Worm (Caenorhabditis elegans) whole organism, L3 larva: ENCODE data around the gene F17E5.2.
A peak's percentile ranks its signal among the peaks of the same experiment; 100 is the strongest.

Experiments
- ZK546.5 ChIP-seq: sonication (generic microtip); optimal IDR thresholded peaks from 2 replicates; lab custom pipeline; 2017; ENCODE audit warnings: missing biosample characterization, missing genetic modification characterization
- ama-1 ChIP-seq: fragments of 150-350 bp; optimal IDR thresholded peaks from 2 replicates; lab custom pipeline; 2018
- ceh-28 ChIP-seq: fragments of 150-350 bp; optimal IDR thresholded peaks from 2 replicates; lab custom pipeline; 2014; ENCODE audit warnings: missing biosample characterization, missing genetic modification reagents, missing genetic modification characterization
- ceh-82 ChIP-seq: fragments of 150-350 bp; optimal IDR thresholded peaks from 2 replicates; lab custom pipeline; 2014; ENCODE audit warnings: missing biosample characterization, missing genetic modification characterization
- ceh-9 ChIP-seq: sonication (generic microtip); optimal IDR thresholded peaks from 2 replicates; lab custom pipeline; 2018; ENCODE audit warnings: missing biosample characterization, missing genetic modification characterization
- daf-12 ChIP-seq: fragments of 150-350 bp; optimal IDR thresholded peaks from 2 replicates; lab custom pipeline; 2014; ENCODE audit warnings: missing biosample characterization, missing genetic modification reagents, missing genetic modification characterization
- egl-27 ChIP-seq: sonication (generic microtip); optimal IDR thresholded peaks from 4 replicates; lab custom pipeline; 2017; ENCODE audit warnings: missing biosample characterization, missing genetic modification reagents, missing genetic modification characterization
- egl-5 ChIP-seq: fragments of 150-350 bp; optimal IDR thresholded peaks from 2 replicates; lab custom pipeline; 2017; ENCODE audit warnings: missing biosample characterization, missing genetic modification reagents, missing genetic modification characterization, inconsistent platforms
- elt-1 ChIP-seq: fragments of 150-350 bp; optimal IDR thresholded peaks from 2 replicates; lab custom pipeline; 2014; ENCODE audit warnings: missing biosample characterization, missing genetic modification characterization
- elt-2 ChIP-seq: sonication (generic microtip); optimal IDR thresholded peaks from 2 replicates; lab custom pipeline; 2016; ENCODE audit warnings: missing genetic modification reagents, mild to moderate bottlenecking, missing genetic modification characterization, missing compliant biosample characterization
- elt-3 ChIP-seq, 3 experiments: fragments of 150-350 bp in 1 of 3; sonication (generic microtip) in 2 of 3; optimal IDR thresholded peaks; 2 replicates in 2 of 3; 4 replicates in 1 of 3; lab custom pipeline; 2014 to 2017; ENCODE audit warnings: missing biosample characterization in 3 of 3, missing genetic modification characterization in 3 of 3
- eor-1 ChIP-seq, 2 experiments: fragments of 150-350 bp; optimal IDR thresholded peaks; 2 replicates each; lab custom pipeline; 2014 to 2018; ENCODE audit warnings: missing biosample characterization in 2 of 2, missing genetic modification characterization in 2 of 2
- fkh-10 ChIP-seq: sonication (generic microtip); optimal IDR thresholded peaks from 2 replicates; lab custom pipeline; 2017; ENCODE audit warnings: missing biosample characterization, missing genetic modification reagents, missing genetic modification characterization
- hmg-11 ChIP-seq: sonication (generic microtip); optimal IDR thresholded peaks from 2 replicates; lab custom pipeline; 2016; ENCODE audit warnings: missing genetic modification characterization, missing compliant biosample characterization
- jun-1 ChIP-seq: fragments of 150-350 bp; optimal IDR thresholded peaks from 2 replicates; lab custom pipeline; 2014; ENCODE audit warnings: missing biosample characterization, missing genetic modification reagents, missing genetic modification characterization
- lin-15B ChIP-seq: fragments of 150-350 bp; optimal IDR thresholded peaks from 2 replicates; lab custom pipeline; 2014; ENCODE audit warnings: missing biosample characterization, missing genetic modification characterization
- lin-39 ChIP-seq: fragments of 150-350 bp; optimal IDR thresholded peaks from 2 replicates; lab custom pipeline; 2018; ENCODE audit warnings: missing biosample characterization, missing genetic modification reagents, missing genetic modification characterization
- lsy-12 ChIP-seq: sonication (generic microtip); optimal IDR thresholded peaks from 2 replicates; lab custom pipeline; 2016; ENCODE audit warnings: mild to moderate bottlenecking, missing genetic modification characterization, missing compliant biosample characterization
- mml-1 ChIP-seq: fragments of 150-350 bp; sonication (generic microtip); optimal IDR thresholded peaks from 3 replicates; lab custom pipeline; 2014; ENCODE audit warnings: missing biosample characterization, missing genetic modification characterization
- nfya-1 ChIP-seq: sonication (generic microtip); optimal IDR thresholded peaks from 2 replicates; lab custom pipeline; 2017; ENCODE audit warnings: missing genetic modification characterization, mild to moderate bottlenecking, missing compliant biosample characterization, antibody characterized with exemption, moderate library complexity; ENCODE audit not compliant: insufficient read depth
- nhr-12 ChIP-seq: fragments of 150-350 bp; optimal IDR thresholded peaks from 2 replicates; lab custom pipeline; 2014; ENCODE audit warnings: missing biosample characterization, missing genetic modification characterization
- nhr-23 ChIP-seq: fragments of 150-350 bp; optimal IDR thresholded peaks from 2 replicates; lab custom pipeline; 2014; ENCODE audit warnings: missing biosample characterization, missing genetic modification reagents, missing genetic modification characterization
- nhr-28 ChIP-seq: fragments of 150-350 bp; optimal IDR thresholded peaks from 2 replicates; lab custom pipeline; 2014; ENCODE audit warnings: missing biosample characterization, missing genetic modification characterization
- nhr-43 ChIP-seq: sonication (generic microtip); optimal IDR thresholded peaks from 2 replicates; lab custom pipeline; 2016; ENCODE audit warnings: mild to moderate bottlenecking, missing genetic modification characterization, missing compliant biosample characterization; ENCODE audit not compliant: poor library complexity, severe bottlenecking
- nhr-77 ChIP-seq: fragments of 150-350 bp; optimal IDR thresholded peaks from 2 replicates; lab custom pipeline; 2014; ENCODE audit warnings: missing biosample characterization, missing genetic modification characterization
- pha-4 ChIP-seq: fragments of 150-350 bp; optimal IDR thresholded peaks from 2 replicates; lab custom pipeline; 2014; ENCODE audit warnings: missing biosample characterization, missing genetic modification reagents, missing genetic modification characterization
- pqm-1 ChIP-seq: fragments of 150-350 bp; optimal IDR thresholded peaks from 2 replicates; lab custom pipeline; 2017; ENCODE audit warnings: missing biosample characterization, missing genetic modification characterization, inconsistent platforms
- sea-2 ChIP-seq: fragments of 150-350 bp; sonication (generic microtip); optimal IDR thresholded peaks from 4 replicates; lab custom pipeline; 2014; ENCODE audit warnings: missing biosample characterization, missing genetic modification reagents, missing genetic modification characterization
- skn-1 ChIP-seq: fragments of 150-350 bp; optimal IDR thresholded peaks from 2 replicates; lab custom pipeline; 2014; ENCODE audit warnings: missing biosample characterization, missing genetic modification characterization
- snpc-4 ChIP-seq: fragments of 150-350 bp; optimal IDR thresholded peaks from 2 replicates; lab custom pipeline; 2014; ENCODE audit warnings: missing biosample characterization, missing genetic modification characterization
- ztf-11 ChIP-seq: fragments of 150-350 bp; optimal IDR thresholded peaks from 2 replicates; lab custom pipeline; 2014; ENCODE audit warnings: missing biosample characterization, missing genetic modification characterization
- ztf-4 ChIP-seq: fragments of 150-350 bp; optimal IDR thresholded peaks from 2 replicates; lab custom pipeline; 2014; ENCODE audit warnings: missing biosample characterization, missing genetic modification characterization

Gene F17E5.2

DNA sequence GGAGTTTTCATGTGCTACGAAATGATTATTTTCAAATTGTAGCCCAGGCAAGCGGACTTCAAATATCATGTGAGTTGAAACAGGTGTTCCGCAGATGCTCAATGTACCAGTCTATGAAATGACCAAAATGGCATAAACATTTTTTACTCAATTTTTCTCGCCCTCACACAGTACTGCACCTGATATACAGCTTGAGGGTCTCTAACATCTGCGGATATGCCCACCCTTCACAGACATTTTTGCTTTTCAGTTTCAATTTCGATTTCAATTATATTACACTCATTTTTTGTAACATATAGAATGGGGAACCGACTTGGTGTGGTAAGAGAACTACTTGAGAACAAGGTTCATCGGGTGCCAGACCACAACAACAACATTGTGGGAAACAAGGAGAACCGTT is 47.3 kb upstream of the F17E5.2 start, which contains the start of gene F42F12.11:
Gene F42F12.11, plus strand, starts transcription at position 301 of the 400 bp plus-strand sequence.
- no peak for TF ChIP-seq eor-1 (tag; optimal IDR thresholded peaks at IDR 0.05; lab: Kevin White, UChicago)
- no peak for TF ChIP-seq egl-27
- TF ChIP-seq jun-1 (tag; lab: Kevin White, UChicago) = no peak
- TF ChIP-seq egl-5 (tag; lab: Kevin White, UChicago) = no peak

DNA sequence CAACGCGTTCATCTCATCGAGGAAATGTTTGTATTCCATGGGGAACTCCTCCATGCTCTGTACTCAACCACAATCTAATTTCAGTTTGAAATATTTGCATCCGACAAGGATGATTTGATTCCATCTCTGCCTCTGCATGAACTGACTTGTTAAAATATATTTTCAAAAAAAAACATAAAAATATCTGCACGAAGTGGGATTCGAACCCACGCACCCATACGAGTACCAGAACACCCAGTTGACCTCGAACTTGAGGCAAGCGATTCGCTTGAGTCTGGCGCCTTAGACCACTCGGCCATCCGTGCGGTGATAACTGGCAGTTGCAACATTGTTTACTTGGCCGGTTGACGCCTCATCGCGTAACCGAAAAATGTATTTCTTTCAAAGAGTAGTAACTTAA is 46.2 kb upstream of the F17E5.2 start:
- peak; percentile 36 for TF ChIP-seq nhr-43 (tag; lab: Kevin White, UChicago)
- TF ChIP-seq nhr-23 (tag; lab: Kevin White, UChicago) = no peak
- TF ChIP-seq fkh-10 = no peak
- TF ChIP-seq nhr-12 (tag; lab: Kevin White, UChicago) = no peak
- peak; percentile 26 for TF ChIP-seq nfya-1
- TF ChIP-seq lin-39 (tag; lab: Kevin White, UChicago) = no peak
- TF ChIP-seq elt-3 (tag; optimal IDR thresholded peaks at IDR 0.05; lab: Kevin White, UChicago) = no peak
- peak; percentile 51 for TF ChIP-seq skn-1 (tag; lab: Kevin White, UChicago)
- no peak for TF ChIP-seq pqm-1 (tag; lab: Kevin White, UChicago)
- TF ChIP-seq elt-2 (tag; lab: Kevin White, UChicago) = peak; percentile 49
- peak; percentile 4 for TF ChIP-seq hmg-11 (tag; lab: Kevin White, UChicago)
- no peak for TF ChIP-seq ceh-82
- no peak for TF ChIP-seq ama-1

- TF ChIP-seq lin-39 (tag; lab: Kevin White, UChicago) = no peak
- no peak for TF ChIP-seq daf-12 (tag; lab: Kevin White, UChicago)
- TF ChIP-seq ceh-28 (tag; lab: Kevin White, UChicago) = no peak
- no peak for TF ChIP-seq lsy-12 (tag; lab: Kevin White, UChicago)
Measured at ce11 chrX:12348329-12348728, 45.7 kb upstream of the F17E5.2 start, which contains the start of gene F42F12.14. Gene F42F12.14 (plus strand): TSS chrX:12348629.

ce11 chrX:12350207-12350606 is 43.9 kb upstream of the F17E5.2 start, which contains the start of gene F42F12.3:
Gene F42F12.3 (plus strand): TSS chrX:12350578.
- TF ChIP-seq pha-4 (peak; percentile 55), skn-1 (tag; lab: Kevin White, UChicago) (no peak), elt-2 (tag; lab: Kevin White, UChicago) (peak; percentile 15), ztf-4 (no peak), nhr-43 (tag; lab: Kevin White, UChicago) (no peak), ceh-28 (tag; lab: Kevin White, UChicago) (no peak), sea-2 (no peak), nhr-28 (tag; lab: Kevin White, UChicago) (no peak), pqm-1 (tag; lab: Kevin White, UChicago) (peak; percentile 45), nhr-23 (tag; lab: Kevin White, UChicago) (peak; percentile 14)

- TF ChIP-seq egl-27 (no peak), ceh-28 (tag; lab: Kevin White, UChicago) (peak; percentile 63), ama-1 (no peak), elt-2 (tag; lab: Kevin White, UChicago) (peak; percentile 29), lin-15B (tag; lab: Kevin White, UChicago) (no peak), pha-4 (no peak), ZK546.5 (tag; lab: Kevin White, UChicago) (no peak), elt-3 (tag; optimal IDR thresholded peaks at IDR 0.05; lab: Kevin White, UChicago) (no peak), mml-1 (tag; lab: Kevin White, UChicago) (no peak), snpc-4 (tag; lab: Kevin White, UChicago) (no peak), skn-1 (tag; lab: Kevin White, UChicago) (no peak), pqm-1 (tag; lab: Kevin White, UChicago) (peak; percentile 3), elt-1 (no peak)
- TF ChIP-seq, all 47 proteins: peak for 3
Measured at ce11 chrX:12352872-12353271, 41.2 kb upstream of the F17E5.2 start, which contains the start of gene F42F12.4. Gene F42F12.4 (minus strand): TSS chrX:12352947.

ce11 chrX:12356581-12356980 is 37.5 kb upstream of the F17E5.2 start, which contains the start of gene nspc-12:
Gene nspc-12 (minus strand): TSS chrX:12356681.
- no peak for TF ChIP-seq ceh-28 (tag; lab: Kevin White, UChicago)
- TF ChIP-seq ztf-11 (tag; lab: Kevin White, UChicago) = no peak
- no peak for TF ChIP-seq nhr-23 (tag; lab: Kevin White, UChicago)
- TF ChIP-seq nhr-77 = no peak
- no peak for TF ChIP-seq ceh-9 (tag; lab: Kevin White, UChicago)
- TF ChIP-seq elt-1 = no peak
